Worm (Caenorhabditis elegans) whole organism, L4 larva: Measurements from ENCODE around the gene F12A10.8.
A peak's percentile ranks its signal among the peaks of the same experiment; 100 is the strongest.

ENCODE experiments used
- F49E8.2 ChIP-seq: sonication (generic microtip); optimal IDR thresholded peaks from 2 replicates; lab custom pipeline; 2016; ENCODE audit warnings: missing compliant biosample characterization, mild to moderate bottlenecking, missing genetic modification characterization, borderline replicate concordance
- Y105C5A.15 ChIP-seq: fragments of 200-800 bp; sonication (Bioruptor generic); IDR thresholded peaks from 2 replicates; pipeline ENCODE4 v1.3.6; 2022; ENCODE audit warnings: missing genetic modification characterization, missing compliant biosample characterization
- ZK337.2 ChIP-seq: fragments of 200-800 bp; sonication (Bioruptor generic); IDR thresholded peaks from 2 replicates; pipeline ENCODE4 v1.3.6; 2022; ENCODE audit warnings: missing genetic modification reagents, missing genetic modification characterization, missing compliant biosample characterization
- ZK546.5 ChIP-seq, 2 experiments: sonication (generic microtip); optimal IDR thresholded peaks; 2 replicates each; lab custom pipeline; 2017; ENCODE audit warnings: missing biosample characterization in 2 of 2, missing genetic modification characterization in 2 of 2
- aly-2 ChIP-seq: sonication (generic microtip); optimal IDR thresholded peaks from 2 replicates; lab custom pipeline; 2018; ENCODE audit warnings: missing biosample characterization, missing genetic modification characterization
- ama-1 ChIP-seq: fragments of 150-350 bp; optimal IDR thresholded peaks from 2 replicates; lab custom pipeline; 2014; ENCODE audit warnings: inconsistent platforms, mixed read lengths
- ceh-32 ChIP-seq: sonication (generic microtip); optimal IDR thresholded peaks from 2 replicates; lab custom pipeline; 2016; ENCODE audit warnings: mild to moderate bottlenecking, missing genetic modification characterization, missing compliant biosample characterization; ENCODE audit not compliant: poor library complexity
- ceh-44 ChIP-seq: fragments of 200-800 bp; sonication (Bioruptor generic); IDR thresholded peaks from 2 replicates; pipeline ENCODE4 v1.3.6; 2022; ENCODE audit warnings: missing genetic modification reagents, missing genetic modification characterization, missing compliant biosample characterization
- ceh-62 ChIP-seq: sonication (generic microtip); optimal IDR thresholded peaks from 2 replicates; lab custom pipeline; 2017; ENCODE audit warnings: missing biosample characterization, missing genetic modification characterization
- ceh-82 ChIP-seq: sonication (generic microtip); optimal IDR thresholded peaks from 2 replicates; lab custom pipeline; 2017; ENCODE audit warnings: missing biosample characterization, missing genetic modification characterization
- ces-1 ChIP-seq: fragments of 150-350 bp; sonication (generic microtip); optimal IDR thresholded peaks from 4 replicates; lab custom pipeline; 2014; ENCODE audit warnings: missing biosample characterization, missing genetic modification reagents, missing genetic modification characterization
- daf-12 ChIP-seq: fragments of 150-350 bp; optimal IDR thresholded peaks from 2 replicates; lab custom pipeline; 2014; ENCODE audit warnings: missing biosample characterization, missing genetic modification reagents, missing genetic modification characterization
- daf-16 ChIP-seq, 3 experiments: sonication (generic microtip); optimal IDR thresholded peaks; 2 replicates each; lab custom pipeline; 2016 to 2017; ENCODE audit warnings: missing genetic modification characterization in 3 of 3, missing genetic modification reagents in 3 of 3, mild to moderate bottlenecking in 2 of 3, missing compliant biosample characterization in 2 of 3, missing biosample characterization in 1 of 3, moderate library complexity in 1 of 3
- daf-8 ChIP-seq: fragments of 200-800 bp; sonication (Bioruptor generic); IDR thresholded peaks from 2 replicates; pipeline ENCODE4 v1.3.6; 2022; ENCODE audit warnings: missing genetic modification characterization, missing compliant biosample characterization
- dmd-8 ChIP-seq: fragments of 200-800 bp; sonication (Bioruptor generic); IDR thresholded peaks from 2 replicates; pipeline ENCODE4 v1.3.6; 2022; ENCODE audit warnings: missing genetic modification characterization, missing compliant biosample characterization
- dmd-9 ChIP-seq: fragments of 200-800 bp; sonication (Bioruptor generic); IDR thresholded peaks from 2 replicates; pipeline ENCODE4 v1.3.6; 2022; ENCODE audit warnings: missing genetic modification reagents, missing genetic modification characterization, missing compliant biosample characterization
- dpl-1 ChIP-seq: fragments of 150-350 bp; optimal IDR thresholded peaks from 2 replicates; lab custom pipeline; 2014; ENCODE audit warnings: missing biosample characterization, missing genetic modification reagents, missing genetic modification characterization
- egl-27 ChIP-seq: sonication (generic microtip); optimal IDR thresholded peaks from 3 replicates; lab custom pipeline; 2017; ENCODE audit warnings: missing biosample characterization, missing genetic modification reagents, missing genetic modification characterization
- fos-1 ChIP-seq: fragments of 150-350 bp; optimal IDR thresholded peaks from 2 replicates; lab custom pipeline; 2014; ENCODE audit warnings: missing biosample characterization, missing genetic modification characterization
- hlh-11 ChIP-seq: fragments of 200-800 bp; sonication (Bioruptor generic); optimal IDR thresholded peaks from 2 replicates; lab custom pipeline; 2018; ENCODE audit warnings: mild to moderate bottlenecking, missing genetic modification characterization, missing compliant biosample characterization
- lim-7 ChIP-seq: fragments of 200-800 bp; sonication (Bioruptor generic); IDR thresholded peaks from 2 replicates; pipeline ENCODE4 v1.3.6; 2022; ENCODE audit warnings: missing genetic modification characterization, missing compliant biosample characterization
- lin-29 ChIP-seq: fragments of 200-800 bp; sonication (Bioruptor generic); IDR thresholded peaks from 2 replicates; pipeline ENCODE4 v1.3.6; 2022; ENCODE audit warnings: missing genetic modification reagents, missing genetic modification characterization, missing compliant biosample characterization
- lin-39 ChIP-seq: fragments of 150-350 bp; optimal IDR thresholded peaks from 2 replicates; lab custom pipeline; 2014; ENCODE audit warnings: missing biosample characterization, missing genetic modification reagents, missing genetic modification characterization
- madf-9 ChIP-seq: fragments of 200-800 bp; sonication (Bioruptor generic); conservative IDR thresholded peaks from 2 replicates; pipeline ENCODE4 v1.3.6; 2022; ENCODE audit warnings: missing genetic modification reagents, missing genetic modification characterization, missing compliant biosample characterization
- mdl-1 ChIP-seq, 2 experiments: fragments of 150-350 bp in 1 of 2; sonication (generic microtip) in 1 of 2; optimal IDR thresholded peaks; 2 replicates each; lab custom pipeline; 2014 to 2017; ENCODE audit warnings: missing biosample characterization in 2 of 2, missing genetic modification characterization in 2 of 2
- nhr-111 ChIP-seq: fragments of 200-800 bp; sonication (Bioruptor generic); optimal IDR thresholded peaks from 2 replicates; lab custom pipeline; 2018; ENCODE audit warnings: mild to moderate bottlenecking, missing genetic modification characterization, missing compliant biosample characterization
- nhr-28 ChIP-seq: fragments of 150-350 bp; optimal IDR thresholded peaks from 2 replicates; lab custom pipeline; 2014; ENCODE audit warnings: missing biosample characterization, missing genetic modification characterization
- nhr-41 ChIP-seq: fragments of 200-800 bp; sonication (Bioruptor generic); IDR thresholded peaks from 2 replicates; pipeline ENCODE4 v1.3.6; 2022; ENCODE audit warnings: missing genetic modification reagents, missing genetic modification characterization, missing compliant biosample characterization
- nhr-42 ChIP-seq: fragments of 200-800 bp; sonication (Bioruptor generic); IDR thresholded peaks from 2 replicates; pipeline ENCODE4 v1.3.6; 2022; ENCODE audit warnings: missing genetic modification characterization, missing compliant biosample characterization
- nhr-48 ChIP-seq: sonication (generic microtip); optimal IDR thresholded peaks from 2 replicates; lab custom pipeline; 2016; ENCODE audit warnings: mild to moderate bottlenecking, missing genetic modification characterization, missing compliant biosample characterization
- nhr-76 ChIP-seq: fragments of 150-350 bp; optimal IDR thresholded peaks from 2 replicates; lab custom pipeline; 2014; ENCODE audit warnings: missing biosample characterization, missing genetic modification characterization
- nhr-77 ChIP-seq: fragments of 150-350 bp; optimal IDR thresholded peaks from 2 replicates; lab custom pipeline; 2014; ENCODE audit warnings: missing biosample characterization, missing genetic modification characterization
- rbr-2 ChIP-seq: sonication (generic microtip); optimal IDR thresholded peaks from 2 replicates; lab custom pipeline; 2016; ENCODE audit warnings: missing genotype, missing genetic modification characterization, missing compliant biosample characterization
- sdz-12 ChIP-seq: fragments of 200-800 bp; sonication (Bioruptor generic); optimal IDR thresholded peaks from 2 replicates; lab custom pipeline; 2018; ENCODE audit warnings: mild to moderate bottlenecking, missing genetic modification characterization, missing compliant biosample characterization
- set-16 ChIP-seq: fragments of 200-800 bp; sonication (Bioruptor generic); IDR thresholded peaks from 2 replicates; pipeline ENCODE4 v1.3.6; 2022; ENCODE audit warnings: missing genetic modification reagents, missing genetic modification characterization, missing compliant biosample characterization
- skn-1 ChIP-seq: fragments of 150-350 bp; optimal IDR thresholded peaks from 2 replicates; lab custom pipeline; 2014; ENCODE audit warnings: missing biosample characterization, missing genetic modification characterization
- snpc-1.2 ChIP-seq: fragments of 200-800 bp; sonication (Bioruptor generic); IDR thresholded peaks from 2 replicates; pipeline ENCODE4 v1.3.6; 2022; ENCODE audit warnings: missing genetic modification reagents, missing genetic modification characterization, missing compliant biosample characterization
- spr-1 ChIP-seq: sonication (generic microtip); optimal IDR thresholded peaks from 2 replicates; lab custom pipeline; 2016; ENCODE audit warnings: mild to moderate bottlenecking, missing genetic modification characterization, missing compliant biosample characterization
- tra-1 ChIP-seq: fragments of 200-800 bp; sonication (Bioruptor generic); IDR thresholded peaks from 2 replicates; pipeline ENCODE4 v1.3.6; 2022; ENCODE audit warnings: missing genetic modification reagents, missing genetic modification characterization, missing compliant biosample characterization
- unc-130 ChIP-seq: sonication (generic microtip); optimal IDR thresholded peaks from 2 replicates; lab custom pipeline; 2016; ENCODE audit warnings: missing genetic modification reagents, missing genetic modification characterization, missing compliant biosample characterization
- vab-7 ChIP-seq: fragments of 200-800 bp; sonication (Bioruptor generic); IDR thresholded peaks from 2 replicates; pipeline ENCODE4 v1.3.6; 2022; ENCODE audit warnings: missing genetic modification reagents, missing genetic modification characterization, missing compliant biosample characterization
- zag-1 ChIP-seq: fragments of 150-350 bp; optimal IDR thresholded peaks from 2 replicates; lab custom pipeline; 2014; ENCODE audit warnings: missing biosample characterization, missing genetic modification characterization
- zip-11 ChIP-seq: fragments of 200-800 bp; sonication (Bioruptor generic); IDR thresholded peaks from 2 replicates; pipeline ENCODE4 v1.3.6; 2022; ENCODE audit warnings: missing genetic modification characterization, missing compliant biosample characterization
- ztf-11 ChIP-seq: fragments of 150-350 bp; optimal IDR thresholded peaks from 2 replicates; lab custom pipeline; 2014; ENCODE audit warnings: missing biosample characterization, missing genetic modification characterization

The F12A10.8 gene

ce11 chrII:5497541-5497940 lies 3.3 kb downstream of the F12A10.8 start:
- TF ChIP-seq lim-7 (GFP tag; lab: Robert Waterston, UW) (no peak), sdz-12 (GFP tag; lab: Kevin White, UChicago) (no peak), snpc-1.2 (GFP tag; lab: Robert Waterston, UW) (no peak), ceh-32 (tag; lab: Kevin White, UChicago) (no peak), set-16 (GFP tag; lab: Robert Waterston, UW) (no peak), daf-12 (tag; lab: Kevin White, UChicago) (no peak), zag-1 (tag; lab: Kevin White, UChicago) (no peak), fos-1 (tag; lab: Kevin White, UChicago) (no peak), madf-9 (GFP tag; lab: Robert Waterston, UW) (no peak), ceh-62 (tag; lab: Kevin White, UChicago) (no peak), nhr-42 (GFP tag; lab: Robert Waterston, UW) (no peak), unc-130 (no peak), rbr-2 (tag; lab: Kevin White, UChicago) (no peak), skn-1 (no peak), egl-27 (no peak), nhr-77 (tag; lab: Kevin White, UChicago) (no peak), Y105C5A.15 (no peak), dpl-1 (GFP tag; lab: Kevin White, UChicago) (no peak), mdl-1 (tag; optimal IDR thresholded peaks at IDR 0.05; lab: Kevin White, UChicago) (no peak), dmd-9 (GFP tag; lab: Robert Waterston, UW) (no peak)

ce11 chrII:5496375-5496774 lies 4.5 kb downstream of the F12A10.8 start, which contains the start of gene F12A10.1:
TSS of gene F12A10.1 (plus strand) at chrII:5496540.
- TF ChIP-seq nhr-28 (tag; lab: Kevin White, UChicago) (peak; percentile 77), daf-8 (no peak), ztf-11 (tag; lab: Kevin White, UChicago) (no peak), ceh-62 (tag; lab: Kevin White, UChicago) (no peak), spr-1 (no peak), madf-9 (GFP tag; lab: Robert Waterston, UW) (no peak), vab-7 (GFP tag; lab: Robert Waterston, UW) (no peak), ces-1 (GFP tag; lab: Kevin White, UChicago) (no peak), lin-39 (tag; lab: Kevin White, UChicago) (no peak), hlh-11 (tag; lab: Kevin White, UChicago) (peak; percentile 30), nhr-42 (GFP tag; lab: Robert Waterston, UW) (no peak)

DNA sequence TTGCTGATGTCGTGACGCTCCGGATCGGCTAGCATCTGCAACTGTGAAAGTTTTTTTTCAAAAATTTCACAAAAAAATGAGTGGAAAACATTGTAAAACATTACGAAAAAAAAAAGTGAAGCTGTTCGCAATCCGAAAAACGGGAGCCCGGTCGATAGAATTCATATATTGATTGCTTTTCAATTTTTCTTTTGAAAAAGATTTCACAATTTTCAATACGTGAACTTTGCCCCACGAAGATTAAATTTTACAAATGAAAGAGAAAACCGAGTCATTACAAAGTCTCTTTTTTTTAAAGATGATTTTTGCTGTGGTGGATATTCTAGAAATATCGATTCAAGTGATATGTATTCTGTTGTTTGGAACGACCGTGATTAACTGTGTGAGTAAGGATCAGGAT lies 6.5 kb downstream of the F12A10.8 start, which contains the start of gene F12A10.6:
Gene F12A10.6 (minus strand): TSS at position 101 of the 400 bp plus-strand sequence.
- TF ChIP-seq set-16 (GFP tag; lab: Robert Waterston, UW) (no peak), nhr-41 (GFP tag; lab: Robert Waterston, UW) (no peak), ceh-44 (no peak), ama-1 (no peak), ceh-82 (tag; lab: Kevin White, UChicago) (no peak), nhr-76 (tag; lab: Kevin White, UChicago) (no peak), dpl-1 (GFP tag; lab: Kevin White, UChicago) (no peak), daf-16 (GFP tag; optimal IDR thresholded peaks at IDR 0.05; lab: Kevin White, UChicago) (no peak), daf-16 (tag; optimal IDR thresholded peaks at IDR 0.05; lab: Kevin White, UChicago) (no peak), nhr-48 (tag; lab: Kevin White, UChicago) (no peak), ceh-32 (tag; lab: Kevin White, UChicago) (no peak), lin-29 (GFP tag; lab: Robert Waterston, UW) (no peak), dmd-8 (no peak), ZK337.2 (GFP tag; lab: Robert Waterston, UW) (no peak), ZK546.5 (tag; optimal IDR thresholded peaks at IDR 0.05; lab: Kevin White, UChicago) (no peak), F49E8.2 (tag; lab: Kevin White, UChicago) (no peak), nhr-111 (GFP tag; lab: Kevin White, UChicago) (no peak), aly-2 (tag; lab: Kevin White, UChicago) (no peak), mdl-1 (tag; optimal IDR thresholded peaks at IDR 0.05; lab: Kevin White, UChicago) (no peak), zip-11 (GFP tag; lab: Robert Waterston, UW) (no peak), tra-1 (GFP tag; lab: Robert Waterston, UW) (no peak)
- TF ChIP-seq, all 104 proteins: peak for 0
